Fruit fly (Drosophila melanogaster) whole organism, wandering third instar larva: ENCODE data around the gene FER.
A peak's percentile ranks its signal among the peaks of the same experiment; 100 is the strongest.

Experiments
- Abd-B ChIP-seq: fragments of >200 bp; optimal IDR thresholded peaks from 2 replicates; lab custom pipeline; 2017; ENCODE audit warnings: missing biosample characterization, missing genetic modification characterization
- CG32264 ChIP-seq: fragments of 200-800 bp; sonication (Bioruptor generic); optimal IDR thresholded peaks from 2 replicates; lab custom pipeline; 2016; ENCODE audit warnings: missing biosample characterization, missing genetic modification characterization
- CG9705 ChIP-seq: fragments of 200-800 bp; sonication (Bioruptor generic); optimal IDR thresholded peaks from 2 replicates; lab custom pipeline; 2018; ENCODE audit warnings: missing biosample characterization, mild to moderate bottlenecking, missing genetic modification characterization
- CrebA ChIP-seq: fragments of 200-800 bp; sonication (Bioruptor generic); optimal IDR thresholded peaks from 2 replicates; lab custom pipeline; 2016; ENCODE audit warnings: missing biosample characterization, mild to moderate bottlenecking, missing genetic modification characterization, borderline replicate concordance
- Dfd ChIP-seq: fragments of >200 bp; optimal IDR thresholded peaks from 2 replicates; lab custom pipeline; 2017; ENCODE audit warnings: missing biosample characterization, missing genetic modification characterization
- Dif ChIP-seq: fragments of 200-275, 200-300 bp; sonication (Bioruptor generic); optimal IDR thresholded peaks from 2 replicates; lab custom pipeline; 2018; ENCODE audit warnings: missing biosample characterization, missing genetic modification characterization; ENCODE audit not compliant: partially characterized antibody
- GATAd ChIP-seq: sonication (Bioruptor generic); optimal IDR thresholded peaks from 2 replicates; lab custom pipeline; 2016; ENCODE audit warnings: missing biosample characterization, missing genetic modification characterization
- HLH106 ChIP-seq: fragments of 200-800 bp; optimal IDR thresholded peaks from 3 replicates; lab custom pipeline; 2019; ENCODE audit warnings: missing biosample characterization, mild to moderate bottlenecking, missing genetic modification characterization, moderate library complexity
- Hnf4 ChIP-seq: fragments of 200-800 bp; sonication (Bioruptor generic); optimal IDR thresholded peaks from 2 replicates; lab custom pipeline; 2016; ENCODE audit warnings: missing biosample characterization, mild to moderate bottlenecking, missing genetic modification characterization
- Hr78 ChIP-seq: fragments of >200 bp; optimal IDR thresholded peaks from 2 replicates; lab custom pipeline; 2017; ENCODE audit warnings: missing biosample characterization, missing genetic modification characterization
- Hr83 ChIP-seq: fragments of 200-300 bp; sonication (Bioruptor generic); optimal IDR thresholded peaks from 2 replicates; lab custom pipeline; 2016; ENCODE audit warnings: missing biosample characterization, mild to moderate bottlenecking, missing genetic modification characterization, moderate library complexity; ENCODE audit not compliant: poor library complexity, severe bottlenecking
- Jra ChIP-seq: sonication (Bioruptor generic); optimal IDR thresholded peaks from 2 replicates; lab custom pipeline; 2016; ENCODE audit warnings: missing biosample characterization, missing genetic modification characterization
- Mio ChIP-seq: sonication (Bioruptor generic); optimal IDR thresholded peaks from 2 replicates; lab custom pipeline; 2016; ENCODE audit warnings: missing biosample characterization, missing genetic modification characterization
- Myc ChIP-seq: fragments of >200 bp; optimal IDR thresholded peaks from 2 replicates; lab custom pipeline; 2017
- N ChIP-seq: fragments of >200 bp; optimal IDR thresholded peaks from 2 replicates; lab custom pipeline; 2018; ENCODE audit warnings: missing biosample characterization, missing external identifiers, missing genetic modification characterization
- OdsH ChIP-seq: fragments of 200-800 bp; sonication (Bioruptor generic); optimal IDR thresholded peaks from 2 replicates; lab custom pipeline; 2016; ENCODE audit warnings: missing biosample characterization, mild to moderate bottlenecking, missing genetic modification characterization
- Rel ChIP-seq, 2 experiments: fragments of 200-800 bp; sonication (Bioruptor generic) in 1 of 2; optimal IDR thresholded peaks; 2 replicates in 1 of 2; 3 replicates in 1 of 2; lab custom pipeline; 2016 to 2019; ENCODE audit warnings: mild to moderate bottlenecking in 2 of 2, missing biosample characterization in 2 of 2, missing genetic modification characterization in 2 of 2, moderate library complexity in 1 of 2
- Sp1 ChIP-seq: fragments of 200-800 bp; sonication (Bioruptor generic); optimal IDR thresholded peaks from 3 replicates; lab custom pipeline; 2019; ENCODE audit warnings: missing biosample characterization, mild to moderate bottlenecking, missing genetic modification characterization, moderate library complexity
- Vsx2 ChIP-seq: fragments of 200-300, 225-300 bp; sonication (Bioruptor generic); optimal IDR thresholded peaks from 2 replicates; lab custom pipeline; 2018; ENCODE audit warnings: missing biosample characterization, missing genetic modification characterization; ENCODE audit not compliant: partially characterized antibody
- br ChIP-seq: fragments of 200-800 bp; sonication (Bioruptor generic); optimal IDR thresholded peaks from 2 replicates; lab custom pipeline; 2016; ENCODE audit warnings: missing biosample characterization, missing genetic modification characterization
- brk ChIP-seq: fragments of 200-800 bp; sonication (Bioruptor generic); optimal IDR thresholded peaks from 2 replicates; lab custom pipeline; 2016; ENCODE audit warnings: missing biosample characterization, mild to moderate bottlenecking, missing genetic modification characterization
- dl ChIP-seq, 2 experiments: fragments of 175-275, 200-275 bp in 1 of 2; fragments of 200-275 bp in 1 of 2; sonication (Bioruptor generic); optimal IDR thresholded peaks; lab custom pipeline; 2018; ENCODE audit warnings: mild to moderate bottlenecking in 2 of 2, missing biosample characterization in 2 of 2, missing genetic modification characterization in 2 of 2, moderate library complexity in 2 of 2; ENCODE audit not compliant: partially characterized antibody in 2 of 2, insufficient read depth in 1 of 2
- dmrt93B ChIP-seq: fragments of 200-800 bp; sonication (Bioruptor generic); optimal IDR thresholded peaks from 2 replicates; lab custom pipeline; 2018; ENCODE audit warnings: missing biosample characterization, mild to moderate bottlenecking, missing genetic modification characterization
- dsf ChIP-seq: sonication (Bioruptor generic); optimal IDR thresholded peaks from 2 replicates; lab custom pipeline; 2016; ENCODE audit warnings: missing biosample characterization, missing genetic modification characterization, borderline replicate concordance
- ey ChIP-seq: fragments of 200-800 bp; sonication (Bioruptor generic); optimal IDR thresholded peaks from 2 replicates; lab custom pipeline; 2016; ENCODE audit warnings: missing biosample characterization, missing genetic modification characterization
- foxo ChIP-seq, 2 experiments: fragments of 200-800 bp; sonication (Bioruptor generic); optimal IDR thresholded peaks; 2 replicates in 1 of 2; 3 replicates in 1 of 2; lab custom pipeline; 2016 to 2017; ENCODE audit warnings: missing biosample characterization in 2 of 2, missing genetic modification characterization in 2 of 2
- fru ChIP-seq: fragments of 200-800 bp; sonication (Bioruptor generic); optimal IDR thresholded peaks from 3 replicates; lab custom pipeline; 2016; ENCODE audit warnings: missing biosample characterization, mild to moderate bottlenecking, missing genetic modification characterization
- h ChIP-seq: fragments of 200-800 bp; sonication (Bioruptor generic); optimal IDR thresholded peaks from 3 replicates; lab custom pipeline; 2016; ENCODE audit warnings: missing biosample characterization, mild to moderate bottlenecking, missing genetic modification characterization
- jim ChIP-seq: fragments of 175-275, 200-325 bp; sonication (Bioruptor generic); optimal IDR thresholded peaks from 2 replicates; lab custom pipeline; 2016; ENCODE audit warnings: missing biosample characterization, mild to moderate bottlenecking, missing genetic modification characterization
- lola ChIP-seq: fragments of >200 bp; optimal IDR thresholded peaks from 2 replicates; lab custom pipeline; 2017; ENCODE audit warnings: missing biosample characterization, missing genetic modification characterization
- pan ChIP-seq: fragments of >200 bp; optimal IDR thresholded peaks from 2 replicates; lab custom pipeline; 2017
- psq ChIP-seq: fragments of 200-800 bp; sonication (Bioruptor generic); optimal IDR thresholded peaks from 3 replicates; lab custom pipeline; 2017; ENCODE audit warnings: missing biosample characterization, mild to moderate bottlenecking, missing genetic modification characterization, moderate library complexity
- rgr ChIP-seq: fragments of 200-800 bp; sonication (Bioruptor generic); optimal IDR thresholded peaks from 3 replicates; lab custom pipeline; 2016; ENCODE audit warnings: missing biosample characterization, mild to moderate bottlenecking, missing genetic modification characterization
- sage ChIP-seq: fragments of 200-800 bp; sonication (Bioruptor generic); optimal IDR thresholded peaks from 2 replicates; lab custom pipeline; 2016; ENCODE audit warnings: missing biosample characterization, mild to moderate bottlenecking, missing genetic modification characterization
- sv ChIP-seq: fragments of 200-800 bp; sonication (Bioruptor generic); optimal IDR thresholded peaks from 3 replicates; lab custom pipeline; 2016; ENCODE audit warnings: missing biosample characterization, missing genetic modification characterization
- tai ChIP-seq: sonication (Bioruptor generic); optimal IDR thresholded peaks from 2 replicates; lab custom pipeline; 2016; ENCODE audit warnings: missing biosample characterization, missing genetic modification characterization
- usp ChIP-seq: fragments of >200 bp; optimal IDR thresholded peaks from 2 replicates; lab custom pipeline; 2017; ENCODE audit warnings: missing biosample characterization, missing genetic modification characterization
- woc ChIP-seq: sonication (Bioruptor generic); optimal IDR thresholded peaks from 2 replicates; lab custom pipeline; 2016; ENCODE audit warnings: missing biosample characterization, mild to moderate bottlenecking, missing genetic modification characterization

Gene FER

DNA sequence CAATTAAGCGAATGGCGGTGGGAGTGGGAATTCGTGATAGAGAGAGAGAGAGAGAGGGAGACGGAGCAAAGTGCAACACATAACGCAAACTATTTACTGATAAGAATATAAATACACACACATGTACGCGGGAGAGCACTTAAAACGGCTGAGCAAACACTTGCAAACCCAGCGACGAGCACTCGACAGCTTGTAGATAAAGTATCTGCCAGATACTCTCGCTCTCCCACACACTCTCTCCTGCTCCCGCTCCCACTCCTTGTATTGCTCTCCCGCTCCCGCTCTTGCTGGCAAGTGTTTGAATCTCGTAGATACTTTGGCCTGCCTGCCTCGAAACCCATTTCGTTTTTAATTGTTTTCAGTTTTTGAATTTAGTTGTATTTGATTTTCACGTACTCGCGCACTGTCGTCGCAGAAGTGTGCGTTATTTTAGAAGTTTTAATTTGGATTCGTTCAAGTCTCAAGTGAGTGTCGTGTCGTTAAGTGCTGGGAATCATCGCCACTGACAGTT, 33.9 kb upstream of the FER start:
- TF ChIP-seq HLH106 (tag; lab: Kevin White, UChicago), result no peak
- TF ChIP-seq dsf (GFP tag; lab: Kevin White, UChicago), result no peak
- no peak for TF ChIP-seq Mio (GFP tag; lab: Kevin White, UChicago)
- TF ChIP-seq tai, result no peak
- TF ChIP-seq fru, result peak; percentile 51
- no peak for TF ChIP-seq Jra (GFP tag; lab: Kevin White, UChicago)
- no peak for TF ChIP-seq Dfd (GFP tag; lab: Kevin White, UChicago)
- peak; percentile 2 for TF ChIP-seq GATAd (GFP tag; lab: Kevin White, UChicago)
- TF ChIP-seq br, result peak; percentile 24
- peak; percentile 40 for TF ChIP-seq Rel (GFP tag; optimal IDR thresholded peaks at IDR 0.05; lab: Kevin White, UChicago)
- TF ChIP-seq Rel (tag; optimal IDR thresholded peaks at IDR 0.05; lab: Kevin White, UChicago), result peak; percentile 18
- no peak for TF ChIP-seq Myc (lab: Kevin White, UChicago)
- TF ChIP-seq h, result peak; percentile 67
- no peak for TF ChIP-seq CG9705 (GFP tag; lab: Kevin White, UChicago)
- no peak for TF ChIP-seq sage (GFP tag; lab: Kevin White, UChicago)
- no peak for TF ChIP-seq CG32264
- TF ChIP-seq woc (GFP tag; lab: Kevin White, UChicago), result no peak
- TF ChIP-seq rgr (GFP tag; lab: Kevin White, UChicago), result peak; percentile 44
- peak; percentile 21 for TF ChIP-seq Sp1 (GFP tag; lab: Kevin White, UChicago)
- no peak for TF ChIP-seq usp
- TF ChIP-seq Hr83 (GFP tag; lab: Kevin White, UChicago), result peak; percentile 45
- peak; percentile 99 for TF ChIP-seq Dif (GFP tag; lab: Kevin White, UChicago)
- TF ChIP-seq lola (GFP tag; lab: Kevin White, UChicago), result no peak
- no peak for TF ChIP-seq dmrt93B (GFP tag; lab: Kevin White, UChicago)
- TF ChIP-seq psq (GFP tag; lab: Kevin White, UChicago), result peak; percentile 88
- TF ChIP-seq OdsH (GFP tag; lab: Kevin White, UChicago), result peak; percentile 37
- TF ChIP-seq jim, result no peak
- TF ChIP-seq foxo (GFP tag; optimal IDR thresholded peaks at IDR 0.05; lab: Kevin White, UChicago), result peak in 1 of 2 experiments; percentile 14
- peak; percentile 28 for TF ChIP-seq brk (GFP tag; lab: Kevin White, UChicago)
- TF ChIP-seq pan (lab: Kevin White, UChicago), result no peak
- no peak for TF ChIP-seq N
- no peak for TF ChIP-seq ey (GFP tag; lab: Kevin White, UChicago)
- TF ChIP-seq Hnf4 (GFP tag; lab: Kevin White, UChicago), result peak; percentile 42
- TF ChIP-seq CrebA (GFP tag; lab: Kevin White, UChicago), result peak; percentile 80
- peak; percentile 96 for TF ChIP-seq Vsx2 (GFP tag; lab: Kevin White, UChicago)
- TF ChIP-seq sv, result no peak
- peak; percentile 98 to 99 for TF ChIP-seq dl (GFP tag; optimal IDR thresholded peaks at IDR 0.05; lab: Kevin White, UChicago; ENCODE audit: insufficient read depth in 1 of 2, partially characterized antibody in 2 of 2)
- no peak for TF ChIP-seq Hr78 (GFP tag; lab: Kevin White, UChicago)
- TF ChIP-seq Abd-B (GFP tag; lab: Kevin White, UChicago), result no peak

DNA sequence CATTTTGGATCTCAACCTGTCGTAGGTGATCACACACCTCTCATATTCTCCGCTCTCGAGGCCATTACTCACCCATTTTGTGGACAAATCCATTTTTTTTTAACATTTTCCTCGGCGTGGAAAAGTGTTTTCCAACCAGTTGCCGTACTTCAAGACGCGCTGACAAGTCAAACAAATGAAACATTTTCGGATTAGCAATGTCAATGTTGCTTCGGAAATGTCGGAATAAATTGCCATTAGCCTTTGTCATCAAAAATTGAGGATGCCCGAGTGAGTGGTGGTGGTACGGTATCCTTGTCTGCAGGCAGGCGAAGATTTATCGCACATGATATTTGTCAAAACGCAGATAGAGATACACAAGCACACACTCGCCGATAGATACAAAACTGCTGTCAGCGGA, 33.0 kb upstream of the FER start:
- TF ChIP-seq dsf (GFP tag; lab: Kevin White, UChicago) (no peak), HLH106 (tag; lab: Kevin White, UChicago) (no peak), Mio (GFP tag; lab: Kevin White, UChicago) (no peak), sage (GFP tag; lab: Kevin White, UChicago) (no peak), Hr78 (GFP tag; lab: Kevin White, UChicago) (no peak), N (no peak), rgr (GFP tag; lab: Kevin White, UChicago) (no peak), Dif (GFP tag; lab: Kevin White, UChicago) (no peak), Dfd (GFP tag; lab: Kevin White, UChicago) (no peak), CG32264 (no peak), Myc (lab: Kevin White, UChicago) (no peak), Sp1 (GFP tag; lab: Kevin White, UChicago) (no peak), Vsx2 (GFP tag; lab: Kevin White, UChicago) (no peak), ey (GFP tag; lab: Kevin White, UChicago) (no peak), Hr83 (GFP tag; lab: Kevin White, UChicago) (no peak), dl (GFP tag; optimal IDR thresholded peaks at IDR 0.05; lab: Kevin White, UChicago; ENCODE audit: insufficient read depth in 1 of 2, partially characterized antibody in 2 of 2) (no peak), Rel (GFP tag; optimal IDR thresholded peaks at IDR 0.05; lab: Kevin White, UChicago) (no peak), Rel (tag; optimal IDR thresholded peaks at IDR 0.05; lab: Kevin White, UChicago) (no peak), pan (lab: Kevin White, UChicago) (no peak), Hnf4 (GFP tag; lab: Kevin White, UChicago) (no peak)
